Worm (Caenorhabditis elegans) whole organism, late embryonic: Measurements from ENCODE around the gene ZK250.14.
"Not testable (repeated sequence)": the region's sequence is repeated elsewhere in the genome, so short reads cannot be mapped to it uniquely, and the experiment has no call there.

Source experiments
- C08G9.2 ChIP-seq: sonication (generic microtip); optimal IDR thresholded peaks from 2 replicates; lab custom pipeline; 2016; ENCODE audit warnings: mild to moderate bottlenecking, missing genetic modification characterization, moderate library complexity, missing compliant biosample characterization
- K02D7.2 ChIP-seq: sonication (generic microtip); optimal IDR thresholded peaks from 2 replicates; lab custom pipeline; 2017; ENCODE audit warnings: mild to moderate bottlenecking, missing genetic modification characterization, missing compliant biosample characterization
- K09A11.1 ChIP-seq: sonication (generic microtip); optimal IDR thresholded peaks from 2 replicates; lab custom pipeline; 2017; ENCODE audit warnings: antibody characterized with exemption, mild to moderate bottlenecking, missing genetic modification characterization, missing compliant biosample characterization; ENCODE audit not compliant: insufficient read depth
- T23F11.4 ChIP-seq: fragments of 200-800 bp; sonication (Bioruptor generic); optimal IDR thresholded peaks from 2 replicates; lab custom pipeline; 2018; ENCODE audit warnings: mild to moderate bottlenecking, missing genetic modification characterization, missing compliant biosample characterization
- ahr-1 ChIP-seq: sonication (generic microtip); optimal IDR thresholded peaks from 2 replicates; lab custom pipeline; 2016; ENCODE audit warnings: missing genetic modification characterization, missing compliant biosample characterization
- ceh-19 ChIP-seq: fragments of 200-800 bp; sonication (Bioruptor generic); optimal IDR thresholded peaks from 2 replicates; lab custom pipeline; 2018; ENCODE audit warnings: mild to moderate bottlenecking, missing genetic modification characterization, missing compliant biosample characterization
- ceh-2 ChIP-seq: sonication (generic microtip); optimal IDR thresholded peaks from 2 replicates; lab custom pipeline; 2016; ENCODE audit warnings: missing genotype, missing genetic modification characterization, missing compliant biosample characterization
- ceh-30 ChIP-seq: fragments of 150-350 bp; optimal IDR thresholded peaks from 2 replicates; lab custom pipeline; 2014; ENCODE audit warnings: missing biosample characterization, missing genetic modification characterization
- ceh-34 ChIP-seq: sonication (generic microtip); optimal IDR thresholded peaks from 2 replicates; lab custom pipeline; 2016; ENCODE audit warnings: mild to moderate bottlenecking, missing genetic modification characterization, missing compliant biosample characterization
- ceh-45 ChIP-seq: fragments of 200-800 bp; sonication (Bioruptor generic); IDR thresholded peaks from 2 replicates; pipeline ENCODE4 v1.3.6; 2022; ENCODE audit warnings: missing genetic modification reagents, missing genetic modification characterization, missing compliant biosample characterization
- ceh-6 ChIP-seq: fragments of 200-800 bp; sonication (Bioruptor generic); optimal IDR thresholded peaks from 2 replicates; lab custom pipeline; 2018; ENCODE audit warnings: mild to moderate bottlenecking, missing genetic modification characterization, missing compliant biosample characterization
- ceh-9 ChIP-seq: sonication (generic microtip); optimal IDR thresholded peaks from 2 replicates; lab custom pipeline; 2016; ENCODE audit warnings: mild to moderate bottlenecking, missing genetic modification characterization, inconsistent platforms, missing compliant biosample characterization
- che-1 ChIP-seq: sonication (generic microtip); optimal IDR thresholded peaks from 2 replicates; lab custom pipeline; 2016; ENCODE audit warnings: mild to moderate bottlenecking, missing genetic modification characterization, missing compliant biosample characterization
- elt-2 ChIP-seq: sonication (generic microtip); optimal IDR thresholded peaks from 2 replicates; lab custom pipeline; 2016; ENCODE audit warnings: missing genetic modification reagents, missing genetic modification characterization, missing compliant biosample characterization
- ets-4 ChIP-seq: sonication (generic microtip); optimal IDR thresholded peaks from 2 replicates; lab custom pipeline; 2016; ENCODE audit warnings: missing genetic modification characterization, missing compliant biosample characterization
- eyg-1 ChIP-seq: sonication (generic microtip); optimal IDR thresholded peaks from 2 replicates; lab custom pipeline; 2016; ENCODE audit warnings: missing genotype, missing genetic modification characterization, missing compliant biosample characterization
- fkh-6 ChIP-seq: sonication (generic microtip); optimal IDR thresholded peaks from 2 replicates; lab custom pipeline; 2016; ENCODE audit warnings: missing genetic modification characterization, missing compliant biosample characterization
- hlh-13 ChIP-seq: fragments of 200-800 bp; sonication (Bioruptor generic); optimal IDR thresholded peaks from 2 replicates; lab custom pipeline; 2018; ENCODE audit warnings: mild to moderate bottlenecking, missing genetic modification characterization, missing compliant biosample characterization
- hlh-8 ChIP-seq: sonication (generic microtip); optimal IDR thresholded peaks from 2 replicates; lab custom pipeline; 2016; ENCODE audit warnings: missing genotype, missing genetic modification characterization, missing compliant biosample characterization
- lim-6 ChIP-seq: sonication (generic microtip); optimal IDR thresholded peaks from 2 replicates; lab custom pipeline; 2016; ENCODE audit warnings: missing genetic modification characterization, missing compliant biosample characterization
- lin-11 ChIP-seq: fragments of 200-800 bp; sonication (Bioruptor generic); optimal IDR thresholded peaks from 2 replicates; lab custom pipeline; 2018; ENCODE audit warnings: mild to moderate bottlenecking, missing genetic modification characterization, missing compliant biosample characterization
- madf-2 ChIP-seq: sonication (generic microtip); optimal IDR thresholded peaks from 2 replicates; lab custom pipeline; 2017; ENCODE audit warnings: missing genetic modification characterization, missing compliant biosample characterization
- mec-3 ChIP-seq: sonication (generic microtip); optimal IDR thresholded peaks from 2 replicates; lab custom pipeline; 2016; ENCODE audit warnings: borderline replicate concordance, missing genetic modification characterization, missing compliant biosample characterization
- nhr-11 ChIP-seq: fragments of 150-350 bp; optimal IDR thresholded peaks from 2 replicates; lab custom pipeline; 2014; ENCODE audit warnings: missing biosample characterization, missing genetic modification characterization
- odd-2 ChIP-seq: sonication (generic microtip); optimal IDR thresholded peaks from 2 replicates; lab custom pipeline; 2017; ENCODE audit warnings: antibody characterized with exemption, mild to moderate bottlenecking, missing genetic modification characterization, missing compliant biosample characterization
- pax-1 ChIP-seq: fragments of 150-350 bp; optimal IDR thresholded peaks from 2 replicates; lab custom pipeline; 2014; ENCODE audit warnings: missing biosample characterization, missing genetic modification characterization
- pqm-1 ChIP-seq: sonication (generic microtip); optimal IDR thresholded peaks from 2 replicates; lab custom pipeline; 2016; ENCODE audit warnings: missing genetic modification characterization, missing compliant biosample characterization
- ref-2 ChIP-seq: sonication (generic microtip); optimal IDR thresholded peaks from 2 replicates; lab custom pipeline; 2016; ENCODE audit warnings: missing genetic modification characterization, missing compliant biosample characterization
- rnt-1 ChIP-seq: sonication (generic microtip); optimal IDR thresholded peaks from 2 replicates; lab custom pipeline; 2016; ENCODE audit warnings: missing genetic modification characterization, missing compliant biosample characterization
- sdc-2 ChIP-seq: sonication (generic microtip); optimal IDR thresholded peaks from 2 replicates; lab custom pipeline; 2016; ENCODE audit warnings: missing genotype, missing genetic modification characterization, missing compliant biosample characterization
- sox-2 ChIP-seq: fragments of 200-800 bp; sonication (Bioruptor generic); IDR thresholded peaks from 2 replicates; pipeline ENCODE4 v1.3.6; 2022; ENCODE audit warnings: missing genetic modification reagents, missing genetic modification characterization, missing compliant biosample characterization
- ttx-3 ChIP-seq: sonication (generic microtip); optimal IDR thresholded peaks from 2 replicates; lab custom pipeline; 2016; ENCODE audit warnings: missing genetic modification reagents, missing genetic modification characterization, missing compliant biosample characterization
- unc-3 ChIP-seq, 2 experiments: fragments of 200-800 bp in 1 of 2; sonication (Bioruptor generic) in 1 of 2; sonication (generic microtip) in 1 of 2; conservative IDR thresholded peaks in 1 of 2; optimal IDR thresholded peaks in 1 of 2; 2 replicates each; pipeline versions ENCODE4 v1.3.6 to Lab custom; 2016 to 2022; ENCODE audit warnings: missing compliant biosample characterization in 2 of 2, missing genetic modification characterization in 2 of 2, missing genetic modification reagents in 1 of 2
- unc-42 ChIP-seq: sonication (generic microtip); optimal IDR thresholded peaks from 2 replicates; lab custom pipeline; 2016; ENCODE audit warnings: missing genotype, missing genetic modification characterization, missing compliant biosample characterization
- ztf-16 ChIP-seq: sonication (generic microtip); optimal IDR thresholded peaks from 2 replicates; lab custom pipeline; 2017; ENCODE audit warnings: missing genetic modification characterization, missing compliant biosample characterization

ZK250.14 gene

ce11 chrII:1955568-1955967 lies 10.6 kb upstream of the ZK250.14 start, which contains the start of gene math-49:
Gene math-49 (minus strand): TSS chrII:1955668.
- TF ChIP-seq K02D7.2; hlh-13 (GFP tag; lab: Kevin White, UChicago); ceh-9 (tag; lab: Kevin White, UChicago): not testable (repeated sequence)
- TF ChIP-seq, all 69 proteins: peak for 0; not testable (repeated sequence) for 69

- no peak for TF ChIP-seq ztf-16 (tag; lab: Kevin White, UChicago)
- TF ChIP-seq unc-42 (tag; lab: Kevin White, UChicago): no peak
- TF ChIP-seq eyg-1 (tag; lab: Kevin White, UChicago): no peak
- no peak for TF ChIP-seq K09A11.1 (tag; lab: Kevin White, UChicago)
- peak; percentile 99 for TF ChIP-seq elt-2
- no peak for TF ChIP-seq pqm-1 (tag; lab: Kevin White, UChicago)
- no peak for TF ChIP-seq K02D7.2
Measured at ce11 chrII:1949119-1949518, 4.1 kb upstream of the ZK250.14 start.

ce11 chrII:1948393-1948792 lies 3.4 kb upstream of the ZK250.14 start, which contains the start of gene ZK250.2:
Gene ZK250.2 (plus strand): TSS chrII:1948693.
- not testable (repeated sequence) for TF ChIP-seq eyg-1 (tag; lab: Kevin White, UChicago); T23F11.4; madf-2
- TF ChIP-seq, all 69 proteins: peak for 0; not testable (repeated sequence) for 69

ce11 chrII:1946427-1946826 lies 1.4 kb upstream of the ZK250.14 start, which contains the start of gene math-48:
Gene math-48 (minus strand): TSS chrII:1946527.
- TF ChIP-seq madf-2 (no peak), ttx-3 (tag; lab: Kevin White, UChicago) (no peak), che-1 (no peak), ceh-45 (GFP tag; lab: Robert Waterston, UW) (no peak), sox-2 (no peak), ceh-2 (tag; lab: Kevin White, UChicago) (no peak), hlh-8 (tag; lab: Kevin White, UChicago) (no peak), odd-2 (no peak), eyg-1 (tag; lab: Kevin White, UChicago) (no peak), ceh-30 (no peak), ets-4 (tag; lab: Kevin White, UChicago) (no peak), mec-3 (tag; lab: Kevin White, UChicago) (no peak), hlh-13 (GFP tag; lab: Kevin White, UChicago) (no peak), fkh-6 (tag; lab: Kevin White, UChicago) (no peak), rnt-1 (tag; lab: Kevin White, UChicago) (no peak), ztf-16 (tag; lab: Kevin White, UChicago) (no peak), lim-6 (tag; lab: Kevin White, UChicago) (no peak), K02D7.2 (no peak), C08G9.2 (no peak), sdc-2 (tag; lab: Kevin White, UChicago) (no peak)

- TF ChIP-seq ceh-6 (GFP tag; lab: Kevin White, UChicago) (no peak), pax-1 (no peak), lin-11 (tag; lab: Kevin White, UChicago) (no peak), ahr-1 (tag; lab: Kevin White, UChicago) (no peak), unc-42 (tag; lab: Kevin White, UChicago) (no peak), nhr-11 (tag; lab: Kevin White, UChicago) (no peak), pqm-1 (tag; lab: Kevin White, UChicago) (no peak), ceh-19 (no peak)
- TF ChIP-seq, all 69 proteins: peak for 0
Measured at ce11 chrII:1939652-1940051, 5.3 kb downstream of the ZK250.14 start, which contains the start of gene ZK250.13. Gene ZK250.13 (minus strand): TSS chrII:1939752.

ce11 chrII:1928578-1928977 lies 16.4 kb downstream of the ZK250.14 start:
- no peak for TF ChIP-seq ceh-19
- TF ChIP-seq ref-2: no peak
- no peak for TF ChIP-seq unc-42 (tag; lab: Kevin White, UChicago)
- TF ChIP-seq unc-3 (GFP tag; conservative IDR thresholded peaks at IDR 0.05; lab: Robert Waterston, UW): no peak
- TF ChIP-seq unc-3 (tag; optimal IDR thresholded peaks at IDR 0.05; lab: Kevin White, UChicago): no peak
- no peak for TF ChIP-seq eyg-1 (tag; lab: Kevin White, UChicago)
- no peak for TF ChIP-seq sox-2
- no peak for TF ChIP-seq mec-3 (tag; lab: Kevin White, UChicago)
- TF ChIP-seq ceh-34: no peak
- TF ChIP-seq pqm-1 (tag; lab: Kevin White, UChicago): no peak
